Worm (Caenorhabditis elegans): ENCODE data around the gene hel-1.
A peak's percentile ranks its signal among the peaks of the same experiment; 100 is the strongest.

The hel-1 gene

DNA sequence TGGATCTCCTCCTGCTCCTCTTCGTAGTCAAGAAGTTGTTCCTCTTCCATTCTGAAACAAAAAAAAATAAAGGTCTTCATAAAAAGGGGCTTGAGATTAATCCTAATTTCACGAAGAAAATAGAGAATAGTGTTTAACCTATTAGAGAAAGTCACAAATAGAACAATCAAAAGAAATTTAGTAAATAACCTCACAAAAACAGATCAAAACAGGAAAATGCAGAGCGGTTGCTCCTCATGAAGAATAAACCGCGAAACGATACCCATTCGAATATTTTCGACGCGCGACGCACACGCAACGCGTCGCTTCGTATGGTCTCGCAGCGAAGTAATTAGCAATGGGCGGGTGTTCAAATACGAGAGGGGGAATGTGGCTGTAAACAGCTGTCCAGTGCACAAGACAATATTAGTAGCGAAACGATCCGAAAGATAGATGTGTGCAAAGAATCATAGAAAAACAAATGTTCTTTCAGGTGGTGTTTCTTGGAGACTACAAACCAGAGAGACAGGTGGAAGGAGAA lies at the start of gene hel-1:
Gene hel-1, minus strand, starts transcription at position 51 of the 520 bp plus-strand sequence.
- peak; percentile 89 for TF ChIP-seq rnt-1 (tag; optimal IDR thresholded peaks at IDR 0.05)
- peak; percentile 51 for TF ChIP-seq dve-1 (tag; optimal IDR thresholded peaks at IDR 0.05)
- peak; percentile 71 for TF ChIP-seq ceh-34 (tag; optimal IDR thresholded peaks at IDR 0.05)
- TF ChIP-seq sdc-2 (tag; optimal IDR thresholded peaks at IDR 0.05): peak; percentile 47
- peak; percentile 3 for TF ChIP-seq C08G9.2 (tag; optimal IDR thresholded peaks at IDR 0.05)
- TF ChIP-seq T23F11.4 (GFP tag; optimal IDR thresholded peaks at IDR 0.05): peak; percentile 16
- no peak for TF ChIP-seq ceh-45 (GFP tag; IDR thresholded peaks at IDR 0.05)
- no peak for TF ChIP-seq pat-9 (tag; optimal IDR thresholded peaks at IDR 0.05)
- no peak for TF ChIP-seq ceh-22 (tag; optimal IDR thresholded peaks at IDR 0.05)
- TF ChIP-seq ztf-16 (tag; optimal IDR thresholded peaks at IDR 0.05): peak; percentile 10
- peak; percentile 56 for TF ChIP-seq ceh-2 (tag; optimal IDR thresholded peaks at IDR 0.05)
- TF ChIP-seq fkh-6 (tag; optimal IDR thresholded peaks at IDR 0.05): no peak
- TF ChIP-seq nfya-1 (tag; optimal IDR thresholded peaks at IDR 0.05): peak; percentile 68
- peak; percentile 75 for TF ChIP-seq tbx-2 (tag; optimal IDR thresholded peaks at IDR 0.05)
- peak; percentile 71 for TF ChIP-seq ref-2 (tag; optimal IDR thresholded peaks at IDR 0.05)
- TF ChIP-seq pha-2 (tag; optimal IDR thresholded peaks at IDR 0.05): peak; percentile 39
- TF ChIP-seq ceh-30 (tag; optimal IDR thresholded peaks at IDR 0.05): peak; percentile 25
- TF ChIP-seq K02D7.2 (tag; optimal IDR thresholded peaks at IDR 0.05): no peak
- TF ChIP-seq ceh-19 (GFP tag; optimal IDR thresholded peaks at IDR 0.05): peak; percentile 10
- peak; percentile 39 for TF ChIP-seq hlh-8 (tag; optimal IDR thresholded peaks at IDR 0.05)
- TF ChIP-seq pax-1 (tag; optimal IDR thresholded peaks at IDR 0.05): no peak
- peak; percentile 90 for TF ChIP-seq ceh-18 (tag; optimal IDR thresholded peaks at IDR 0.05)
- TF ChIP-seq madf-2 (tag; optimal IDR thresholded peaks at IDR 0.05): peak; percentile 30
- peak; percentile 15 for TF ChIP-seq ceh-6 (GFP tag; optimal IDR thresholded peaks at IDR 0.05)
- TF ChIP-seq ets-4 (tag; optimal IDR thresholded peaks at IDR 0.05): peak; percentile 29
- peak; percentile 88 for TF ChIP-seq unc-42 (tag; optimal IDR thresholded peaks at IDR 0.05)
- peak; percentile 90 for TF ChIP-seq ceh-31 (tag; optimal IDR thresholded peaks at IDR 0.05)

DNA sequence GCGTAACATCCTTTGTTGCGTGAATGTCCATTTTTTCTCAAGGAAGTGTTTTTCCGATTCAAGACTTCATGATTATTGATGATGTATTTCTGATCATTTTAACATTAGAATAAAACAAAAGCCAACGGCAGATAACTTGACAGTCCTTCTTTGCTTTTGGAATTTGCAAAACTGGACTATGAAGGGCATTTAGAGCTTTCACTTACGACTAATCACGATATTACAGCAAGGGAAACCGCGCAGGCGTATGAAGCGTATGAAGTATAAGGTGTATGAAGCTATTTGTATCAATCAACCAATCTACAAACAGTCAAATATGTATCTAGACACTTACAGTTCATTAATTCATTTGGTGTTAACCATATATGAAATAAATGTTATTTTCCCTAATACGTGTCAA lies 49.1 kb upstream of the hel-1 start:
- TF ChIP-seq dmd-4 (tag; optimal IDR thresholded peaks at IDR 0.05; ENCODE audit: borderline replicate concordance) (no peak), che-1 (tag; optimal IDR thresholded peaks at IDR 0.05) (no peak), elt-2 (tag; optimal IDR thresholded peaks at IDR 0.05) (no peak), pqm-1 (tag; optimal IDR thresholded peaks at IDR 0.05) (no peak), T23F11.4 (GFP tag; optimal IDR thresholded peaks at IDR 0.05) (no peak), tbx-7 (tag; optimal IDR thresholded peaks at IDR 0.05) (no peak), ceh-2 (tag; optimal IDR thresholded peaks at IDR 0.05) (no peak)

DNA sequence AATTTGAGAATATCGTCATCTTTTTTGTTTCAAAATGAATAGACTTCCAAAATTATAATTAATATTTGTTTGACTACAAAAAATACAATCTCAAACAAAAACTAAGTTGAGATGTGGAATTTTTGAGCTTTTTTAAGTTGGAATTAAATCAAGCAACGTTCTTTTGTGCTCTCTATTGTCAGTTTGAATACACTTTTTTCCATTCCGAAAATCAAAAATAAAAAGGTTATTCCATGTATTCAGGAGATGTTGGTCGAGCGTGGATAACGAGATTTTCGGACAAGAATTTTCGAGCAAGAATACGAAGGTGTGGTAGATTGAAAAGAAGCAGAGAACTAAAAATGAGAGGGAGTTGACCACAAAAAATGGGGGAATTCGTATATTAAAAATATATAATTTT lies 41.5 kb upstream of the hel-1 start:
- TF ChIP-seq ceh-6 (GFP tag; optimal IDR thresholded peaks at IDR 0.05): no peak
- TF ChIP-seq ceh-48 (tag; optimal IDR thresholded peaks at IDR 0.05): no peak
- TF ChIP-seq ahr-1 (tag; optimal IDR thresholded peaks at IDR 0.05): no peak
- TF ChIP-seq pqm-1 (tag; optimal IDR thresholded peaks at IDR 0.05): no peak
- no peak for TF ChIP-seq nhr-11 (tag; optimal IDR thresholded peaks at IDR 0.05)
- TF ChIP-seq ceh-9 (tag; optimal IDR thresholded peaks at IDR 0.05): no peak
- no peak for TF ChIP-seq ama-1 (optimal IDR thresholded peaks at IDR 0.05)
- TF ChIP-seq F13H6.1 (tag; optimal IDR thresholded peaks at IDR 0.05): no peak
- TF ChIP-seq K09A11.1 (tag; optimal IDR thresholded peaks at IDR 0.05; ENCODE audit: insufficient read depth): no peak
- no peak for TF ChIP-seq elt-2 (tag; optimal IDR thresholded peaks at IDR 0.05)
- TF ChIP-seq ceh-14 (tag; optimal IDR thresholded peaks at IDR 0.05): no peak
- TF ChIP-seq nhr-232 (tag; optimal IDR thresholded peaks at IDR 0.05): no peak
- no peak for TF ChIP-seq sdc-2 (tag; optimal IDR thresholded peaks at IDR 0.05)
- TF ChIP-seq dve-1 (tag; optimal IDR thresholded peaks at IDR 0.05): no peak
- no peak for TF ChIP-seq fkh-10 (GFP tag; optimal IDR thresholded peaks at IDR 0.05)
- TF ChIP-seq ceh-19 (GFP tag; optimal IDR thresholded peaks at IDR 0.05): no peak
- TF ChIP-seq rnt-1 (tag; optimal IDR thresholded peaks at IDR 0.05): no peak
